Fruit fly (Drosophila melanogaster) whole organism, embryonic: ENCODE results near the gene CG7203.

Source experiments
- CG11504 ChIP-seq: fragments of 200-800 bp; sonication (Bioruptor generic); optimal IDR thresholded peaks from 3 replicates; lab custom pipeline; 2019; ENCODE audit warnings: missing biosample characterization, mild to moderate bottlenecking, missing genetic modification characterization, moderate library complexity
- CG12299 ChIP-seq: fragments of 200-800 bp; sonication (Bioruptor generic); optimal IDR thresholded peaks from 2 replicates; lab custom pipeline; 2018; ENCODE audit warnings: missing biosample characterization, mild to moderate bottlenecking, missing genetic modification characterization
- CG15011 ChIP-seq: fragments of 200-800 bp; sonication (Bioruptor generic); optimal IDR thresholded peaks from 3 replicates; lab custom pipeline; 2018; ENCODE audit warnings: missing biosample characterization, mild to moderate bottlenecking, missing genetic modification characterization
- CG1792 ChIP-seq: fragments of 200-800 bp; sonication (Bioruptor generic); optimal IDR thresholded peaks from 2 replicates; lab custom pipeline; 2016; ENCODE audit warnings: missing biosample characterization, missing genetic modification characterization
- CG1832 ChIP-seq: fragments of 200-800 bp; sonication (Bioruptor generic); optimal IDR thresholded peaks from 2 replicates; lab custom pipeline; 2017; ENCODE audit warnings: missing biosample characterization, mild to moderate bottlenecking, missing genetic modification characterization, inconsistent platforms
- CG30403 ChIP-seq: fragments of 200-800 bp; sonication (Bioruptor generic); optimal IDR thresholded peaks from 3 replicates; lab custom pipeline; 2016; ENCODE audit warnings: missing biosample characterization, missing genetic modification characterization
- CG3163 ChIP-seq: fragments of 200-800 bp; sonication (Bioruptor generic); optimal IDR thresholded peaks from 3 replicates; lab custom pipeline; 2016; ENCODE audit warnings: missing biosample characterization, missing genetic modification characterization
- CG3838 ChIP-seq: fragments of 200-800 bp; sonication (Bioruptor generic); optimal IDR thresholded peaks from 3 replicates; lab custom pipeline; 2016; ENCODE audit warnings: missing biosample characterization, missing genetic modification characterization
- CG4360 ChIP-seq: fragments of 200-800 bp; sonication (Bioruptor generic); IDR thresholded peaks from 2 replicates; pipeline ENCODE4 v1.3.6; 2022; ENCODE audit warnings: missing biosample characterization, missing genetic modification characterization
- CG6654 ChIP-seq: fragments of 200-800 bp; sonication (Bioruptor generic); optimal IDR thresholded peaks from 2 replicates; lab custom pipeline; 2017; ENCODE audit warnings: missing biosample characterization, mild to moderate bottlenecking, missing genetic modification characterization
- CG7372 ChIP-seq: fragments of 200-800 bp; sonication (Bioruptor generic); IDR thresholded peaks from 2 replicates; pipeline ENCODE4 v1.3.6; 2022; ENCODE audit warnings: missing biosample characterization, missing genetic modification characterization
- CG7928 ChIP-seq: fragments of 200-800 bp; sonication (Bioruptor generic); optimal IDR thresholded peaks from 2 replicates; lab custom pipeline; 2017; ENCODE audit warnings: missing biosample characterization, mild to moderate bottlenecking, missing genetic modification characterization
- Deaf1 ChIP-seq: fragments of 200-800 bp; optimal IDR thresholded peaks from 3 replicates; lab custom pipeline; 2019; ENCODE audit warnings: missing biosample characterization, mild to moderate bottlenecking, missing genetic modification characterization, moderate library complexity
- HLHmδ ChIP-seq: fragments of 200-800 bp; sonication (Bioruptor generic); optimal IDR thresholded peaks from 2 replicates; lab custom pipeline; 2018; ENCODE audit warnings: missing biosample characterization, mild to moderate bottlenecking, missing genetic modification characterization, moderate library complexity
- Jarid2 ChIP-seq: fragments of 200-800 bp; sonication (Bioruptor generic); optimal IDR thresholded peaks from 3 replicates; lab custom pipeline; 2017; ENCODE audit warnings: mild to moderate bottlenecking, missing biosample characterization, missing genetic modification reagents, missing genetic modification characterization
- Nf-YB ChIP-seq: fragments of 200-800 bp; sonication (Bioruptor generic); optimal IDR thresholded peaks from 3 replicates; lab custom pipeline; 2019; ENCODE audit warnings: missing biosample characterization, mild to moderate bottlenecking, missing genetic modification characterization, moderate library complexity
- Nf-YC ChIP-seq: fragments of 200-800 bp; optimal IDR thresholded peaks from 3 replicates; lab custom pipeline; 2019; ENCODE audit warnings: missing biosample characterization, mild to moderate bottlenecking, missing genetic modification characterization, moderate library complexity
- Pdp1 ChIP-seq, 2 experiments: fragments of 200-800 bp; sonication (Bioruptor generic); optimal IDR thresholded peaks; 3 replicates each; lab custom pipeline; 2016; ENCODE audit warnings: missing biosample characterization in 2 of 2, missing genetic modification characterization in 2 of 2, mild to moderate bottlenecking in 1 of 2, moderate library complexity in 1 of 2
- Ptx1 ChIP-seq: fragments of 200-800 bp; sonication (Bioruptor generic); IDR thresholded peaks from 2 replicates; pipeline ENCODE4 v1.3.6; 2022; ENCODE audit warnings: missing biosample characterization, missing genetic modification characterization
- Rx ChIP-seq: fragments of 200-800 bp; sonication (Bioruptor generic); IDR thresholded peaks from 2 replicates; pipeline ENCODE4 v1.3.6; 2022; ENCODE audit warnings: missing biosample characterization, missing genetic modification characterization
- Sox102F ChIP-seq: fragments of 200-800 bp; sonication (Bioruptor generic); optimal IDR thresholded peaks from 2 replicates; lab custom pipeline; 2018; ENCODE audit warnings: missing biosample characterization, mild to moderate bottlenecking, missing genetic modification characterization, moderate library complexity
- Sry-δ ChIP-seq: fragments of 200-800 bp; sonication (Bioruptor generic); optimal IDR thresholded peaks from 2 replicates; lab custom pipeline; 2016; ENCODE audit warnings: missing biosample characterization, missing genetic modification characterization
- Vsx1 ChIP-seq: fragments of 200-800 bp; sonication (Bioruptor generic); optimal IDR thresholded peaks from 2 replicates; lab custom pipeline; 2017; ENCODE audit warnings: missing biosample characterization, mild to moderate bottlenecking, missing genetic modification characterization, missing genetic modification reagents
- ap ChIP-seq: fragments of 200-800 bp; sonication (Bioruptor generic); IDR thresholded peaks from 2 replicates; pipeline ENCODE4 v1.3.6; 2022; ENCODE audit warnings: missing biosample characterization, missing genetic modification characterization
- ash1 ChIP-seq: fragments of 200-800 bp; sonication (Bioruptor generic); optimal IDR thresholded peaks from 2 replicates; lab custom pipeline; 2018; ENCODE audit warnings: missing biosample characterization, mild to moderate bottlenecking, missing genetic modification characterization
- bab2 ChIP-seq: fragments of 200-800 bp; sonication (Bioruptor generic); optimal IDR thresholded peaks from 2 replicates; lab custom pipeline; 2016; ENCODE audit warnings: missing biosample characterization, missing genetic modification characterization
- bcd ChIP-seq: fragments of 200-800 bp; sonication (Bioruptor generic); optimal IDR thresholded peaks from 2 replicates; lab custom pipeline; 2017; ENCODE audit warnings: missing biosample characterization, mild to moderate bottlenecking, missing genetic modification characterization
- cas ChIP-seq: fragments of 200-800 bp; sonication (Bioruptor generic); IDR thresholded peaks from 2 replicates; pipeline ENCODE4 v1.3.6; 2022; ENCODE audit warnings: missing biosample characterization, missing genetic modification characterization
- da ChIP-seq: fragments of 200-800 bp; sonication (Bioruptor generic); optimal IDR thresholded peaks from 2 replicates; lab custom pipeline; 2016; ENCODE audit warnings: missing biosample characterization, missing genetic modification characterization
- dati ChIP-seq: fragments of 200-800 bp; sonication (Bioruptor generic); IDR thresholded peaks from 2 replicates; pipeline ENCODE4 v1.3.6; 2022; ENCODE audit warnings: missing biosample characterization, missing genetic modification characterization
- ems ChIP-seq: fragments of 200-800 bp; sonication (Bioruptor generic); optimal IDR thresholded peaks from 3 replicates; lab custom pipeline; 2016; ENCODE audit warnings: missing biosample characterization, missing genetic modification characterization
- fd3F ChIP-seq: fragments of 200-800 bp; sonication (Bioruptor generic); optimal IDR thresholded peaks from 2 replicates; lab custom pipeline; 2018; ENCODE audit warnings: missing biosample characterization, mild to moderate bottlenecking, missing genetic modification characterization, moderate library complexity
- hkb ChIP-seq, 2 experiments: fragments of 200-800 bp in 1 of 2; fragments of >200 bp in 1 of 2; sonication (Bioruptor generic) in 1 of 2; IDR thresholded peaks in 1 of 2; optimal IDR thresholded peaks in 1 of 2; 2 replicates each; pipeline versions ENCODE4 v1.3.6 to Lab custom; 2017 to 2022; ENCODE audit warnings: missing biosample characterization in 1 of 2, missing genetic modification characterization in 1 of 2
- jigr1 ChIP-seq: fragments of 200-800 bp; sonication (Bioruptor generic); IDR thresholded peaks from 3 replicates; pipeline ENCODE4 v1.3.6; 2022; ENCODE audit warnings: missing biosample characterization, missing genetic modification characterization
- ken ChIP-seq: fragments of 200-800 bp; sonication (Bioruptor generic); IDR thresholded peaks from 3 replicates; pipeline ENCODE4 v1.3.6; 2022; ENCODE audit warnings: missing biosample characterization, missing genetic modification characterization
- kni ChIP-seq: fragments of 200-800 bp; sonication (Bioruptor generic); optimal IDR thresholded peaks from 3 replicates; lab custom pipeline; 2017; ENCODE audit warnings: mild to moderate bottlenecking, missing biosample characterization, missing genetic modification reagents, missing genetic modification characterization
- lilli ChIP-seq: fragments of 200-800 bp; sonication (Bioruptor generic); optimal IDR thresholded peaks from 3 replicates; lab custom pipeline; 2016; ENCODE audit warnings: missing biosample characterization, missing genetic modification characterization
- maf-S ChIP-seq: fragments of 200-800 bp; sonication (Bioruptor generic); optimal IDR thresholded peaks from 2 replicates; lab custom pipeline; 2016; ENCODE audit warnings: missing biosample characterization, missing genetic modification characterization
- mirr ChIP-seq: fragments of 200-800 bp; sonication (Bioruptor generic); optimal IDR thresholded peaks from 3 replicates; lab custom pipeline; 2018; ENCODE audit warnings: missing biosample characterization, mild to moderate bottlenecking, missing genetic modification characterization
- mld ChIP-seq: fragments of 200-800 bp; sonication (Bioruptor generic); IDR thresholded peaks from 3 replicates; pipeline ENCODE4 v1.3.6; 2022; ENCODE audit warnings: missing biosample characterization, missing genetic modification characterization; ENCODE audit not compliant: partially characterized antibody
- nmo ChIP-seq: fragments of 200-800 bp; sonication (Bioruptor generic); optimal IDR thresholded peaks from 2 replicates; lab custom pipeline; 2018; ENCODE audit warnings: missing biosample characterization, mild to moderate bottlenecking, missing genetic modification characterization, moderate library complexity
- onecut ChIP-seq: fragments of 200-800 bp; sonication (Bioruptor generic); IDR thresholded peaks from 2 replicates; pipeline ENCODE4 v1.3.6; 2022; ENCODE audit warnings: missing biosample characterization, missing genetic modification characterization
- pnt ChIP-seq: fragments of 200-800 bp; sonication (Bioruptor generic); optimal IDR thresholded peaks from 3 replicates; lab custom pipeline; 2016; ENCODE audit warnings: missing biosample characterization, missing genetic modification characterization
- psq ChIP-seq: fragments of 200-800 bp; sonication (Bioruptor generic); optimal IDR thresholded peaks from 2 replicates; lab custom pipeline; 2017; ENCODE audit warnings: missing biosample characterization, missing genetic modification characterization
- sc ChIP-seq, 3 experiments: fragments of >200 bp in 2 of 3; fragments of 200-800 bp in 1 of 3; sonication (Bioruptor generic) in 1 of 3; optimal IDR thresholded peaks; 2 replicates in 2 of 3; 3 replicates in 1 of 3; lab custom pipeline; 2017; ENCODE audit warnings: mild to moderate bottlenecking in 1 of 3, missing biosample characterization in 1 of 3, missing genetic modification characterization in 1 of 3, missing genetic modification reagents in 1 of 3
- scrt ChIP-seq: fragments of 200-800 bp; sonication (Bioruptor generic); optimal IDR thresholded peaks from 2 replicates; lab custom pipeline; 2018; ENCODE audit warnings: missing biosample characterization, mild to moderate bottlenecking, missing genetic modification characterization, moderate library complexity
- sisA ChIP-seq: fragments of 200-800 bp; sonication (Bioruptor generic); IDR thresholded peaks from 2 replicates; pipeline ENCODE4 v1.3.6; 2022; ENCODE audit warnings: missing biosample characterization, missing genetic modification characterization
- tx ChIP-seq: fragments of 200-800 bp; sonication (Bioruptor generic); optimal IDR thresholded peaks from 2 replicates; lab custom pipeline; 2016; ENCODE audit warnings: missing biosample characterization, missing genetic modification characterization
- zfh1 ChIP-seq: fragments of 200-800 bp; sonication (Bioruptor generic); IDR thresholded peaks from 3 replicates; pipeline ENCODE4 v1.3.6; 2022; ENCODE audit warnings: missing biosample characterization, missing genetic modification characterization

The CG7203 gene

dm6 chr2L:7702383-7703188 is 50.4 kb downstream of the CG7203 start, which contains the start of gene Tep3 (continued):
- TF ChIP-seq onecut (GFP tag; lab: Robert Waterston, UW) (no peak), psq (GFP tag; lab: Kevin White, UChicago) (no peak), Rx (GFP tag; lab: Robert Waterston, UW) (no peak), bcd (GFP tag; lab: Kevin White, UChicago) (peak; percentile 41), jigr1 (no peak), ken (no peak), cas (GFP tag; lab: Robert Waterston, UW) (no peak), CG3163 (GFP tag; lab: Kevin White, UChicago) (no peak), Nf-YB (no peak), Vsx1 (GFP tag; lab: Kevin White, UChicago) (no peak), CG7372 (GFP tag; lab: Robert Waterston, UW) (no peak), CG7928 (GFP tag; lab: Kevin White, UChicago) (no peak), nmo (GFP tag; lab: Kevin White, UChicago) (no peak), CG6654 (GFP tag; lab: Kevin White, UChicago) (no peak), Sox102F (GFP tag; lab: Kevin White, UChicago) (peak; percentile 56), sc (optimal IDR thresholded peaks at IDR 0.05; lab: Kevin White, UChicago) (no peak), sc (GFP tag; optimal IDR thresholded peaks at IDR 0.05; lab: Kevin White, UChicago) (no peak), CG4360 (GFP tag; lab: Robert Waterston, UW) (0 out of 2 replicates have a peak, but pooled peaks have one; percentile 18), CG1792 (no peak), mld (GFP tag; lab: Robert Waterston, UW) (no peak), sisA (GFP tag; lab: Robert Waterston, UW) (no peak), bab2 (peak; percentile 24), da (GFP tag; lab: Kevin White, UChicago) (no peak), fd3F (peak; percentile 27), Pdp1 (GFP tag; optimal IDR thresholded peaks at IDR 0.05; lab: Kevin White, UChicago) (peak in 1 of 2 experiments; percentile 24), CG1832 (GFP tag; lab: Kevin White, UChicago) (peak; percentile 37), CG12299 (tag; lab: Kevin White, UChicago) (peak; percentile 15), mirr (GFP tag; lab: Kevin White, UChicago) (no peak), Jarid2 (peak; percentile 55), tx (GFP tag; lab: Kevin White, UChicago) (no peak), lilli (GFP tag; lab: Kevin White, UChicago) (peak; percentile 61), Sry-δ (no peak), ash1 (GFP tag; lab: Kevin White, UChicago) (no peak), HLHmδ (GFP tag; lab: Kevin White, UChicago) (no peak), ems (GFP tag; lab: Kevin White, UChicago) (no peak), pnt (GFP tag; lab: Kevin White, UChicago) (no peak), zfh1 (GFP tag; lab: Robert Waterston, UW) (no peak), CG15011 (GFP tag; lab: Kevin White, UChicago) (no peak), Ptx1 (GFP tag; lab: Robert Waterston, UW) (peak; percentile 24; the same call in 1 of the 2 replicates), hkb (optimal IDR thresholded peaks at IDR 0.05; lab: Kevin White, UChicago) (no peak), hkb (GFP tag; IDR thresholded peaks at IDR 0.05; lab: Robert Waterston, UW) (no peak), maf-S (GFP tag; lab: Kevin White, UChicago) (peak; percentile 10), kni (GFP tag; lab: Kevin White, UChicago) (no peak), CG11504 (tag; lab: Kevin White, UChicago) (no peak), CG30403 (peak; percentile 29), scrt (GFP tag; lab: Kevin White, UChicago) (no peak), Deaf1 (peak; percentile 25), dati (GFP tag; lab: Robert Waterston, UW) (no peak), ap (GFP tag; lab: Robert Waterston, UW) (no peak), CG3838 (GFP tag; lab: Kevin White, UChicago) (no peak), Nf-YC (no peak)
